Worm (Caenorhabditis elegans): ENCODE data around the gene T14A8.2.
A peak's percentile ranks its signal among the peaks of the same experiment; 100 is the strongest.

T14A8.2 gene

DNA sequence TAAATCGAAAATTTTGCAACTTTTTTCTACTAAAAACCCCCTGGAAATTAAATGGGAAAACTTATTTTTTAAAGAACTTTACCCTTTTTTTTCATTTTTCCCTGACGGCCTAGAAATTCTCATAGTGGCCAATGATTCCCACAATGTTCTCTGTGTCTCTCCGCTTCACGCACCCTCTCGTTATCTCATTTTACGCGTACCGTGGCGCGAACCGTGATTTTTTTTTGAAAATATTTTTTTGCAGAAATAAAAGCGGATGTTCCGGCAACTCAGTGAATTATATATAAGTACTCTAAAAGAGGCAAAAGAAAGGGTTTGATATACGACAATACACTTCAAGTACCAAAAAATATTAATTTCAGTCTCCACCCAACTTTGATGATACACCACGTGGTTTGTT, 24.0 kb upstream of the T14A8.2 start, which contains the start of gene C06A6.2:
Gene C06A6.2, plus strand, starts transcription at position 237 of the 400 bp plus-strand sequence.
- TF ChIP-seq sem-2 (GFP tag; optimal IDR thresholded peaks at IDR 0.05): no peak
- no peak for TF ChIP-seq nhr-12 (tag; optimal IDR thresholded peaks at IDR 0.05)
- TF ChIP-seq elt-1 (tag; optimal IDR thresholded peaks at IDR 0.05; ENCODE audit: borderline replicate concordance, insufficient read depth): no peak
- TF ChIP-seq mls-2 (tag; optimal IDR thresholded peaks at IDR 0.05): no peak
- no peak for TF ChIP-seq nhr-28 (tag; optimal IDR thresholded peaks at IDR 0.05)
- no peak for TF ChIP-seq lsy-2 (tag; optimal IDR thresholded peaks at IDR 0.05)
- no peak for TF ChIP-seq tbx-8 (GFP tag; optimal IDR thresholded peaks at IDR 0.05)
- no peak for TF ChIP-seq snpc-4 (tag; optimal IDR thresholded peaks at IDR 0.05)
- no peak for TF ChIP-seq mab-5 (tag; optimal IDR thresholded peaks at IDR 0.05)
- no peak for TF ChIP-seq ces-1 (GFP tag; optimal IDR thresholded peaks at IDR 0.05)
- TF ChIP-seq nhr-2 (tag; optimal IDR thresholded peaks at IDR 0.05): no peak
- no peak for TF ChIP-seq ceh-83 (GFP tag; optimal IDR thresholded peaks at IDR 0.05)
- TF ChIP-seq M03D4.4 (tag; optimal IDR thresholded peaks at IDR 0.05): no peak
- TF ChIP-seq ztf-11 (tag; optimal IDR thresholded peaks at IDR 0.05): no peak

DNA sequence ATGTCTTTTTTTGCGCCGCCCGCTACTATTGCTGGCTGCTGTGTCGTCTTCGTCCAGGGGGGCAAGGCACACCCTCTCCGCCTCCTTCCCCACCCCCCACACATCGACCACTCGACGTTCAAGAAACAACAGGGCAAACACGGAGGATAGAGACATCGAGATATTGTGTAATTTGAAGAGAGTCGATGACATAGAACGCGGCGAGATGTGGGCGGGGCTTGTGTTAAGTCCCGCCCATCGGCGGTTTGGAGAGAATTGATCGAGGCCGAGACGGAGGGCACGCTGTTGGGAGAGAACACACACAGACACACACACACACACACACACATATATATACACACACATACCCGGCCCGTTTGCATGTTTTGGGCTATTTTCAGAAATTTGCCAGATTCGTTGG, 23.2 kb upstream of the T14A8.2 start:
- TF ChIP-seq elt-1 (tag; optimal IDR thresholded peaks at IDR 0.05; ENCODE audit: borderline replicate concordance, insufficient read depth) (no peak), ceh-43 (GFP tag; optimal IDR thresholded peaks at IDR 0.05) (peak; percentile 18), unc-120 (tag; optimal IDR thresholded peaks at IDR 0.05; ENCODE audit: poor library complexity, severe bottlenecking) (peak; percentile 75), sem-2 (GFP tag; optimal IDR thresholded peaks at IDR 0.05) (no peak), cnd-1 (tag; optimal IDR thresholded peaks at IDR 0.05) (peak; percentile 46), mep-1 (tag; optimal IDR thresholded peaks at IDR 0.05) (peak; percentile 68), lin-32 (GFP tag; optimal IDR thresholded peaks at IDR 0.05) (no peak), unc-39 (tag; optimal IDR thresholded peaks at IDR 0.05) (no peak), M03D4.4 (tag; optimal IDR thresholded peaks at IDR 0.05) (peak; percentile 41), bed-3 (GFP tag; optimal IDR thresholded peaks at IDR 0.05) (no peak), zip-8 (tag; optimal IDR thresholded peaks at IDR 0.05) (no peak), nhr-237 (tag; optimal IDR thresholded peaks at IDR 0.05) (no peak), ham-2 (GFP tag; optimal IDR thresholded peaks at IDR 0.05) (peak; percentile 43), flh-1 (GFP tag; optimal IDR thresholded peaks at IDR 0.05) (no peak), nhr-76 (tag; optimal IDR thresholded peaks at IDR 0.05) (no peak), ceh-39 (tag; optimal IDR thresholded peaks at IDR 0.05) (no peak), hlh-1 (tag; optimal IDR thresholded peaks at IDR 0.05) (peak; percentile 55), elt-3 (tag; optimal IDR thresholded peaks at IDR 0.05) (no peak), drap-1 (GFP tag; optimal IDR thresholded peaks at IDR 0.05) (peak; percentile 76), ces-1 (GFP tag; optimal IDR thresholded peaks at IDR 0.05) (peak; percentile 55), sptf-1 (tag; optimal IDR thresholded peaks at IDR 0.05) (peak; percentile 84), nhr-12 (tag; optimal IDR thresholded peaks at IDR 0.05) (no peak), ztf-11 (tag; optimal IDR thresholded peaks at IDR 0.05) (peak; percentile 67), blmp-1 (tag; optimal IDR thresholded peaks at IDR 0.05) (no peak), tbx-8 (GFP tag; optimal IDR thresholded peaks at IDR 0.05) (no peak), lsy-2 (tag; optimal IDR thresholded peaks at IDR 0.05) (peak; percentile 39), snpc-4 (tag; optimal IDR thresholded peaks at IDR 0.05) (no peak), nhr-2 (tag; optimal IDR thresholded peaks at IDR 0.05) (peak; percentile 13), lin-13 (tag; optimal IDR thresholded peaks at IDR 0.05) (no peak), mls-2 (tag; optimal IDR thresholded peaks at IDR 0.05) (peak; percentile 83), pha-4 (tag; optimal IDR thresholded peaks at IDR 0.05) (peak; percentile 59), ceh-83 (GFP tag; optimal IDR thresholded peaks at IDR 0.05) (no peak), nhr-28 (tag; optimal IDR thresholded peaks at IDR 0.05) (no peak), unc-62 (GFP tag; optimal IDR thresholded peaks at IDR 0.05) (peak; percentile 52), mab-5 (tag; optimal IDR thresholded peaks at IDR 0.05) (no peak)

DNA sequence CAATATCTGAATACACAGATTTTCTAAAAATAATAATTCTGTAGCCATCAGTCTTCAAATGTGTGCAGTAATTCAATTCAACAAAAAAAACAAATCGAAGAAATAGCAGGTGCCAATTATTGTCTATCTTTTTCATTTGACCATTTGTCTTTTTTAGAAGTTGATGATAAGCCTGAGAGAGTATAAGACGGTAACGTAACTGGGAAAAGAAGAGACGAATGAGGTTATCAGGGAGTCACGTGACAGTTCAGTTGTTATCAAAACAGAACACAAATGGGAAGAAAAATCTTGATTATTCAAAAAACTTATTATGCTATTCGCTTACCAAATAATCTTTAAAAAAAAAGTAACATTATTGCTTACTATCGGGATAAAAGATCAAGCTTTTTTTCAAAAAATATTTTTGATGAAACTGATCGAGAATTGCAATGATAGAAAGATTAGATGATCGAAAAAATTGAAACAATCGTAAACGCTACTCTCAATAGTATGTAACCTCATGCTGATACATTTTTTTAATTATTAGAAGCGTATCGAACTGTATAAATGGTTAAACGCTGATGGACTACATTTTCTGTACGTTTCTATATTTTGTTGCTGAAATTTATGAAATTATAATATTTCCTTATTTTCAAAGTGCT, 22.0 kb upstream of the T14A8.2 start:
- TF ChIP-seq sptf-1 (tag; optimal IDR thresholded peaks at IDR 0.05) (no peak), tbx-8 (GFP tag; optimal IDR thresholded peaks at IDR 0.05) (no peak), elt-3 (tag; optimal IDR thresholded peaks at IDR 0.05) (no peak), unc-39 (tag; optimal IDR thresholded peaks at IDR 0.05) (no peak), cnd-1 (tag; optimal IDR thresholded peaks at IDR 0.05) (no peak), unc-120 (tag; optimal IDR thresholded peaks at IDR 0.05; ENCODE audit: poor library complexity, severe bottlenecking) (no peak), pha-4 (tag; optimal IDR thresholded peaks at IDR 0.05) (no peak), bed-3 (GFP tag; optimal IDR thresholded peaks at IDR 0.05) (no peak), snpc-4 (tag; optimal IDR thresholded peaks at IDR 0.05) (no peak), lin-13 (tag; optimal IDR thresholded peaks at IDR 0.05) (no peak), ztf-11 (tag; optimal IDR thresholded peaks at IDR 0.05) (no peak), elt-1 (tag; optimal IDR thresholded peaks at IDR 0.05; ENCODE audit: borderline replicate concordance, insufficient read depth) (no peak), ham-2 (GFP tag; optimal IDR thresholded peaks at IDR 0.05) (no peak), mab-5 (tag; optimal IDR thresholded peaks at IDR 0.05) (no peak), hlh-1 (tag; optimal IDR thresholded peaks at IDR 0.05) (no peak), zip-8 (tag; optimal IDR thresholded peaks at IDR 0.05) (no peak), mls-2 (tag; optimal IDR thresholded peaks at IDR 0.05) (no peak)
